Worm (Caenorhabditis elegans): ENCODE results near the gene col-115.

ce11 chrIV:8023861-8024260 lies 35.4 kb downstream of the col-115 start:
- TF ChIP-seq sptf-2 (GFP tag; optimal IDR thresholded peaks at IDR 0.05) (no peak), rpc-1 (optimal IDR thresholded peaks at IDR 0.05) (no peak), rpc-1 (tag; optimal IDR thresholded peaks at IDR 0.05) (no peak)
